Fruit fly (Drosophila melanogaster) whole organism, prepupa: Measurements from ENCODE around the gene CG13896.

Experiments used
- CG3919 ChIP-seq: fragments of 200-800 bp; sonication (Bioruptor generic); optimal IDR thresholded peaks from 3 replicates; lab custom pipeline; 2016; ENCODE audit warnings: missing biosample characterization, missing genetic modification characterization
- CG4318 ChIP-seq: fragments of 200-800 bp; sonication (Bioruptor generic); optimal IDR thresholded peaks from 3 replicates; lab custom pipeline; 2017; ENCODE audit warnings: missing biosample characterization, mild to moderate bottlenecking, missing genetic modification characterization
- CG6276 ChIP-seq: fragments of 200-800 bp; sonication (Bioruptor generic); optimal IDR thresholded peaks from 2 replicates; lab custom pipeline; 2017; ENCODE audit warnings: missing biosample characterization, mild to moderate bottlenecking, missing genetic modification characterization
- CG6792 ChIP-seq: fragments of 200-800 bp; sonication (Bioruptor generic); optimal IDR thresholded peaks from 3 replicates; lab custom pipeline; 2016; ENCODE audit warnings: missing biosample characterization, missing genetic modification characterization
- CG6854 ChIP-seq: fragments of 200-800 bp; sonication (Bioruptor generic); optimal IDR thresholded peaks from 2 replicates; lab custom pipeline; 2017; ENCODE audit warnings: missing biosample characterization, mild to moderate bottlenecking, missing genetic modification characterization
- CG8632 ChIP-seq: fragments of 200-800 bp; sonication (Bioruptor generic); optimal IDR thresholded peaks from 3 replicates; lab custom pipeline; 2016; ENCODE audit warnings: missing biosample characterization, missing genetic modification characterization
- Hr4 ChIP-seq: fragments of 200-800 bp; sonication (Bioruptor generic); optimal IDR thresholded peaks from 3 replicates; lab custom pipeline; 2016; ENCODE audit warnings: missing biosample characterization, missing genetic modification characterization
- Lpt ChIP-seq: fragments of 200-800 bp; sonication (Bioruptor generic); optimal IDR thresholded peaks from 3 replicates; lab custom pipeline; 2016; ENCODE audit warnings: missing biosample characterization, missing genetic modification characterization
- acj6 ChIP-seq: fragments of 200-800 bp; sonication (Bioruptor generic); optimal IDR thresholded peaks from 3 replicates; lab custom pipeline; 2016; ENCODE audit warnings: missing biosample characterization, missing genetic modification characterization
- dsx ChIP-seq: fragments of 200-800 bp; optimal IDR thresholded peaks from 3 replicates; lab custom pipeline; 2019; ENCODE audit warnings: missing biosample characterization, mild to moderate bottlenecking, missing genetic modification characterization, moderate library complexity; ENCODE audit not compliant: poor library complexity, severe bottlenecking
- eg ChIP-seq: fragments of 200-800 bp; sonication (Bioruptor generic); IDR thresholded peaks from 3 replicates; pipeline ENCODE4 v1.3.6; 2022; ENCODE audit warnings: missing biosample characterization, missing genetic modification characterization
- topi ChIP-seq: fragments of 200-800 bp; sonication (Bioruptor generic); optimal IDR thresholded peaks from 3 replicates; lab custom pipeline; 2016; ENCODE audit warnings: missing biosample characterization, missing genetic modification characterization

dm6 chr3L:680258-680657 lies 31.4 kb downstream of the CG13896 start, which contains the start of gene CG17129:
- no peak for TF ChIP-seq eg (GFP tag; lab: Robert Waterston, UW)
- TF ChIP-seq Hr4 (GFP tag; lab: Kevin White, UChicago): peak; percentile 60
- TF ChIP-seq acj6 (GFP tag; lab: Kevin White, UChicago): peak; percentile 42
- no peak for TF ChIP-seq CG6854
- no peak for TF ChIP-seq CG8632
- no peak for TF ChIP-seq dsx
- TF ChIP-seq CG6792 (GFP tag; lab: Kevin White, UChicago): no peak
- TF ChIP-seq CG3919 (GFP tag; lab: Kevin White, UChicago): peak; percentile 17
- TF ChIP-seq topi (GFP tag; lab: Kevin White, UChicago): peak; percentile 54
- no peak for TF ChIP-seq Lpt (GFP tag; lab: Kevin White, UChicago)
- TF ChIP-seq CG6276 (GFP tag; lab: Kevin White, UChicago): peak; percentile 74
- TF ChIP-seq CG4318 (GFP tag; lab: Kevin White, UChicago): no peak
